Worm (Caenorhabditis elegans): ENCODE results near the gene F44E5.17.

DNA sequence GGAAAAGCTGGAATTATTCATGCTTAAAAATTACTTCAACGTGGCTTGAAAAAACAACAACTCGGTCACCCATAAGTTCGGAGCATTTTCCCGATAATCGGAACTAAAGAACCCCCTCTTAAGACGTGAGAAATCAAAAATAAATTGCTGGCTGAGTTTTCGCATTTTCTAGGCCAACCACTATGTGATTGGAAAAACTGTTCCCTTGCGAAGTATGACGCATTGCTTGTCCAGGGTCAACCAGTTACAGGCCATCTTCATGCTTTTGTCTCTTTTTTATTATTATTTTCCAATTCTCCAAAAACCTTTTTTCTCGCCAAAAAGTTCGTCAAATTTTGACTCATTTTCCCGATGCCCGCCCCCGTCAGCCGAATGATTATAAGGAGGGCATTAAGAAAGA, 28.3 kb downstream of the F44E5.17 start, which contains the start of gene F13D12.3:
- TF ChIP-seq cog-1 (tag; optimal IDR thresholded peaks at IDR 0.05): no peak
- no peak for TF ChIP-seq ztf-29 (GFP tag; IDR thresholded peaks at IDR 0.05)
- no peak for TF ChIP-seq flt-1 (GFP tag; IDR thresholded peaks at IDR 0.05)
- no peak for TF ChIP-seq ztf-23 (GFP tag; IDR thresholded peaks at IDR 0.05)
- no peak for TF ChIP-seq med-1 (GFP tag; optimal IDR thresholded peaks at IDR 0.05; ENCODE audit: insufficient read depth)
- TF ChIP-seq klf-2 (GFP tag; conservative IDR thresholded peaks at IDR 0.05): no peak
- TF ChIP-seq tab-1 (GFP tag; IDR thresholded peaks at IDR 0.05): no peak
- TF ChIP-seq T22C8.4 (GFP tag; IDR thresholded peaks at IDR 0.05): no peak
- TF ChIP-seq ref-1 (GFP tag; conservative IDR thresholded peaks at IDR 0.05): no peak
